Worm (Caenorhabditis elegans) whole organism, L3 larva: Measurements from ENCODE around the gene nhr-137.

Experiments
- R02D3.7 ChIP-seq: fragments of 150-350 bp; optimal IDR thresholded peaks from 2 replicates; lab custom pipeline; 2014; ENCODE audit warnings: missing biosample characterization, missing genetic modification characterization
- ZK546.5 ChIP-seq: sonication (generic microtip); optimal IDR thresholded peaks from 2 replicates; lab custom pipeline; 2017; ENCODE audit warnings: missing biosample characterization, missing genetic modification characterization
- ama-1 ChIP-seq: fragments of 150-350 bp; optimal IDR thresholded peaks from 2 replicates; lab custom pipeline; 2018
- ceh-16 ChIP-seq: sonication (generic microtip); optimal IDR thresholded peaks from 2 replicates; lab custom pipeline; 2017; ENCODE audit warnings: missing biosample characterization, missing genetic modification characterization
- ceh-28 ChIP-seq: fragments of 150-350 bp; optimal IDR thresholded peaks from 2 replicates; lab custom pipeline; 2014; ENCODE audit warnings: missing biosample characterization, missing genetic modification reagents, missing genetic modification characterization
- ceh-9 ChIP-seq: sonication (generic microtip); optimal IDR thresholded peaks from 2 replicates; lab custom pipeline; 2018; ENCODE audit warnings: missing biosample characterization, missing genetic modification characterization
- daf-12 ChIP-seq: fragments of 150-350 bp; optimal IDR thresholded peaks from 2 replicates; lab custom pipeline; 2014; ENCODE audit warnings: missing biosample characterization, missing genetic modification reagents, missing genetic modification characterization
- egl-27 ChIP-seq: sonication (generic microtip); optimal IDR thresholded peaks from 4 replicates; lab custom pipeline; 2017; ENCODE audit warnings: missing biosample characterization, missing genetic modification reagents, missing genetic modification characterization
- elt-1 ChIP-seq: fragments of 150-350 bp; optimal IDR thresholded peaks from 2 replicates; lab custom pipeline; 2014; ENCODE audit warnings: missing biosample characterization, missing genetic modification characterization
- elt-2 ChIP-seq: sonication (generic microtip); optimal IDR thresholded peaks from 2 replicates; lab custom pipeline; 2016; ENCODE audit warnings: missing genetic modification reagents, mild to moderate bottlenecking, missing genetic modification characterization, missing compliant biosample characterization
- elt-3 ChIP-seq, 3 experiments: fragments of 150-350 bp in 1 of 3; sonication (generic microtip) in 2 of 3; optimal IDR thresholded peaks; 2 replicates in 2 of 3; 4 replicates in 1 of 3; lab custom pipeline; 2014 to 2017; ENCODE audit warnings: missing biosample characterization in 3 of 3, missing genetic modification characterization in 3 of 3
- eor-1 ChIP-seq, 2 experiments: fragments of 150-350 bp; optimal IDR thresholded peaks; 2 replicates each; lab custom pipeline; 2014 to 2018; ENCODE audit warnings: missing biosample characterization in 2 of 2, missing genetic modification characterization in 2 of 2
- fkh-10 ChIP-seq: sonication (generic microtip); optimal IDR thresholded peaks from 2 replicates; lab custom pipeline; 2017; ENCODE audit warnings: missing biosample characterization, missing genetic modification reagents, missing genetic modification characterization
- fkh-2 ChIP-seq: fragments of 150-350 bp; optimal IDR thresholded peaks from 2 replicates; lab custom pipeline; 2014; ENCODE audit warnings: missing biosample characterization, missing genetic modification reagents, missing genetic modification characterization
- fos-1 ChIP-seq: fragments of 150-350 bp; optimal IDR thresholded peaks from 2 replicates; lab custom pipeline; 2014; ENCODE audit warnings: missing biosample characterization, missing genetic modification characterization
- hmg-11 ChIP-seq: sonication (generic microtip); optimal IDR thresholded peaks from 2 replicates; lab custom pipeline; 2016; ENCODE audit warnings: missing genetic modification characterization, missing compliant biosample characterization
- jun-1 ChIP-seq: fragments of 150-350 bp; optimal IDR thresholded peaks from 2 replicates; lab custom pipeline; 2014; ENCODE audit warnings: missing biosample characterization, missing genetic modification reagents, missing genetic modification characterization
- lin-15B ChIP-seq: fragments of 150-350 bp; optimal IDR thresholded peaks from 2 replicates; lab custom pipeline; 2014; ENCODE audit warnings: missing biosample characterization, missing genetic modification characterization
- lsy-12 ChIP-seq: sonication (generic microtip); optimal IDR thresholded peaks from 2 replicates; lab custom pipeline; 2016; ENCODE audit warnings: mild to moderate bottlenecking, missing genetic modification characterization, missing compliant biosample characterization
- mdl-1 ChIP-seq: fragments of 150-350 bp; optimal IDR thresholded peaks from 2 replicates; lab custom pipeline; 2014; ENCODE audit warnings: missing biosample characterization, missing genetic modification characterization
- mml-1 ChIP-seq: fragments of 150-350 bp; sonication (generic microtip); optimal IDR thresholded peaks from 3 replicates; lab custom pipeline; 2014; ENCODE audit warnings: missing biosample characterization, missing genetic modification characterization
- nfya-1 ChIP-seq: sonication (generic microtip); optimal IDR thresholded peaks from 2 replicates; lab custom pipeline; 2017; ENCODE audit warnings: missing genetic modification characterization, mild to moderate bottlenecking, missing compliant biosample characterization, antibody characterized with exemption, moderate library complexity; ENCODE audit not compliant: insufficient read depth
- nhr-11 ChIP-seq: fragments of 150-350 bp; optimal IDR thresholded peaks from 2 replicates; lab custom pipeline; 2014; ENCODE audit warnings: missing biosample characterization, missing genetic modification characterization
- nhr-12 ChIP-seq: fragments of 150-350 bp; optimal IDR thresholded peaks from 2 replicates; lab custom pipeline; 2014; ENCODE audit warnings: missing biosample characterization, missing genetic modification characterization
- nhr-23 ChIP-seq: fragments of 150-350 bp; optimal IDR thresholded peaks from 2 replicates; lab custom pipeline; 2014; ENCODE audit warnings: missing biosample characterization, missing genetic modification reagents, missing genetic modification characterization
- nhr-237 ChIP-seq: fragments of 150-350 bp; optimal IDR thresholded peaks from 2 replicates; lab custom pipeline; 2014; ENCODE audit warnings: missing biosample characterization, missing genetic modification characterization
- nhr-28 ChIP-seq: fragments of 150-350 bp; optimal IDR thresholded peaks from 2 replicates; lab custom pipeline; 2014; ENCODE audit warnings: missing biosample characterization, missing genetic modification characterization
- nhr-43 ChIP-seq: sonication (generic microtip); optimal IDR thresholded peaks from 2 replicates; lab custom pipeline; 2016; ENCODE audit warnings: mild to moderate bottlenecking, missing genetic modification characterization, missing compliant biosample characterization; ENCODE audit not compliant: poor library complexity, severe bottlenecking
- nhr-67 ChIP-seq: fragments of 150-350 bp; optimal IDR thresholded peaks from 2 replicates; lab custom pipeline; 2014; ENCODE audit warnings: missing biosample characterization, missing genetic modification characterization
- nhr-76 ChIP-seq: fragments of 150-350 bp; sonication (generic microtip); optimal IDR thresholded peaks from 5 replicates; lab custom pipeline; 2014; ENCODE audit warnings: missing biosample characterization, missing genetic modification characterization
- pha-4 ChIP-seq: fragments of 150-350 bp; optimal IDR thresholded peaks from 2 replicates; lab custom pipeline; 2014; ENCODE audit warnings: missing biosample characterization, missing genetic modification reagents, missing genetic modification characterization
- pqm-1 ChIP-seq: fragments of 150-350 bp; optimal IDR thresholded peaks from 2 replicates; lab custom pipeline; 2017; ENCODE audit warnings: missing biosample characterization, missing genetic modification characterization, inconsistent platforms
- skn-1 ChIP-seq: fragments of 150-350 bp; optimal IDR thresholded peaks from 2 replicates; lab custom pipeline; 2014; ENCODE audit warnings: missing biosample characterization, missing genetic modification characterization
- snpc-4 ChIP-seq: fragments of 150-350 bp; optimal IDR thresholded peaks from 2 replicates; lab custom pipeline; 2014; ENCODE audit warnings: missing biosample characterization, missing genetic modification characterization
- tbx-2 ChIP-seq: sonication (generic microtip); optimal IDR thresholded peaks from 2 replicates; lab custom pipeline; 2016; ENCODE audit warnings: mild to moderate bottlenecking, missing genetic modification characterization, missing compliant biosample characterization
- unc-39 ChIP-seq: sonication (generic microtip); optimal IDR thresholded peaks from 4 replicates; lab custom pipeline; 2017; ENCODE audit warnings: missing biosample characterization, missing genetic modification characterization
- unc-62 ChIP-seq: fragments of 150-350 bp; sonication (generic microtip); optimal IDR thresholded peaks from 4 replicates; lab custom pipeline; 2014; ENCODE audit warnings: missing biosample characterization, missing genetic modification reagents, missing genetic modification characterization
- zag-1 ChIP-seq: fragments of 150-350 bp; optimal IDR thresholded peaks from 2 replicates; lab custom pipeline; 2014; ENCODE audit warnings: missing biosample characterization, missing genetic modification characterization
- ztf-11 ChIP-seq: fragments of 150-350 bp; optimal IDR thresholded peaks from 2 replicates; lab custom pipeline; 2014; ENCODE audit warnings: missing biosample characterization, missing genetic modification characterization

Gene nhr-137

ce11 chrX:6665129-6665858, 3.5 kb downstream of the nhr-137 start:
- no peak for TF ChIP-seq skn-1 (tag; lab: Kevin White, UChicago)
- TF ChIP-seq elt-2 (tag; lab: Kevin White, UChicago): peak; percentile 72
- peak; percentile 53 for TF ChIP-seq pqm-1 (tag; lab: Kevin White, UChicago)
- peak; percentile 1 for TF ChIP-seq nfya-1 (tag; lab: Kevin White, UChicago)
- peak; percentile 68 for TF ChIP-seq elt-1 (tag; lab: Kevin White, UChicago)
- TF ChIP-seq, all 47 proteins: peak for 4

DNA sequence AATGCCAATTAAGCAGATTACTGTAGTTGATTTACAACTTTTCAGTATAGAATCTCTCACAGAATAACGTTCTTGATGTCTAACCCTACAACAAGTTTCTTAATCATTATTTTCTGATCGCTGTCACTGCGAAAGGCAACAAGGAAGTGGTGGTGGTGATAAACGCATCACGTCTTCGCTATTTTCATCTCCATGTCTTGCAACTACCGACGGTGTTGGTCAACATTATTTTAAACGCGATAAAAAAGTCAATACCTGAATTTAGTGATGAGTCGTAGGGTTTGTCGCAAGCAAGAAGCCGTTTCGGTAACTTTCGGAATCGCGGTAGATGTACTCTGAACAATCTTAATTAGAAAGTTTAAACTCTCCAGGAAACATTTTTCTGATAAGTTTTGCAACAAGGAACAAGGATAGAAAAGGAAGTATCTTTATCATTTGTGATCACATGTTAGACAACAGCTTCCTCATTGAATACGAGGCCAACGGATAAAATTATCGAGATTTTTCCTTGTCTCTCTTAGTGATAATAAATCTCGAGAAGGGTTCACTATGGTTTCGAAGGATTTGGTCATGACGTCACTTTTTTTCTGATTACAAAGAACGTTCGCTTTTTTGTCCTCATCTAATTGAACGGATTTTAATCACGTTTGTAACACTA, 4.9 kb downstream of the nhr-137 start:
- TF ChIP-seq nhr-67 (tag; lab: Kevin White, UChicago) (no peak), nhr-12 (tag; lab: Kevin White, UChicago) (no peak), egl-27 (tag; lab: Kevin White, UChicago) (peak; percentile 36), lsy-12 (tag; lab: Kevin White, UChicago) (no peak), fkh-10 (no peak), tbx-2 (tag; lab: Kevin White, UChicago) (peak; percentile 27), nhr-43 (tag; lab: Kevin White, UChicago) (peak; percentile 42), nhr-23 (tag; lab: Kevin White, UChicago) (peak; percentile 95), ztf-11 (tag; lab: Kevin White, UChicago) (no peak), lin-15B (tag; lab: Kevin White, UChicago) (no peak), mml-1 (tag; lab: Kevin White, UChicago) (no peak), ama-1 (peak; percentile 1), jun-1 (no peak), nhr-237 (tag; lab: Kevin White, UChicago) (no peak), pqm-1 (tag; lab: Kevin White, UChicago) (no peak), zag-1 (tag; lab: Kevin White, UChicago) (no peak), ceh-28 (tag; lab: Kevin White, UChicago) (no peak), ZK546.5 (tag; lab: Kevin White, UChicago) (no peak), fos-1 (tag; lab: Kevin White, UChicago) (no peak), snpc-4 (tag; lab: Kevin White, UChicago) (no peak), hmg-11 (tag; lab: Kevin White, UChicago) (no peak), fkh-2 (tag; lab: Kevin White, UChicago) (no peak), R02D3.7 (no peak), nhr-76 (tag; lab: Kevin White, UChicago) (no peak), ceh-9 (tag; lab: Kevin White, UChicago) (no peak), daf-12 (tag; lab: Kevin White, UChicago) (no peak), eor-1 (tag; optimal IDR thresholded peaks at IDR 0.05; lab: Kevin White, UChicago) (no peak), elt-3 (tag; optimal IDR thresholded peaks at IDR 0.05; lab: Kevin White, UChicago) (no peak), nhr-28 (tag; lab: Kevin White, UChicago) (no peak), unc-62 (no peak), mdl-1 (tag; lab: Kevin White, UChicago) (no peak), unc-39 (tag; lab: Kevin White, UChicago) (no peak), elt-1 (tag; lab: Kevin White, UChicago) (no peak), nhr-11 (no peak), ceh-16 (tag; lab: Kevin White, UChicago) (no peak)

- TF ChIP-seq elt-2 (tag; lab: Kevin White, UChicago) (peak; percentile 50), pha-4 (tag; lab: Kevin White, UChicago) (no peak)
These were observed 6.5 kb downstream of the nhr-137 start for ce11 chrX:6662267-6662666.
